Worm (Caenorhabditis elegans): ENCODE measurements around the gene asp-16.
A peak's percentile ranks its signal among the peaks of the same experiment; 100 is the strongest.

The asp-16 gene

ce11 chrV:19063326-19063725 is 20.9 kb upstream of the asp-16 start:
- TF ChIP-seq nhr-120 (GFP tag; IDR thresholded peaks at IDR 0.05): no peak
- TF ChIP-seq lin-54 (GFP tag; optimal IDR thresholded peaks at IDR 0.05): no peak
- no peak for TF ChIP-seq hmg-1.2 (GFP tag; IDR thresholded peaks at IDR 0.05)
- TF ChIP-seq ccch-3 (GFP tag; optimal IDR thresholded peaks at IDR 0.05): no peak
- no peak for TF ChIP-seq B0261.1 (tag; optimal IDR thresholded peaks at IDR 0.05)
- TF ChIP-seq T26A5.8 (tag; optimal IDR thresholded peaks at IDR 0.05): no peak

- TF ChIP-seq Y53G8AR.9 (GFP tag; conservative IDR thresholded peaks at IDR 0.05) (no peak), hmg-20 (GFP tag; IDR thresholded peaks at IDR 0.05) (no peak), T07F8.4 (tag; optimal IDR thresholded peaks at IDR 0.05) (no peak), lag-1 (GFP tag; IDR thresholded peaks at IDR 0.05) (no peak), nhr-90 (tag; optimal IDR thresholded peaks at IDR 0.05) (no peak), nfya-1 (tag; optimal IDR thresholded peaks at IDR 0.05; ENCODE audit: borderline replicate concordance, insufficient read depth) (no peak), Y53F4B.3 (GFP tag; IDR thresholded peaks at IDR 0.05) (no peak), ccch-3 (GFP tag; optimal IDR thresholded peaks at IDR 0.05) (no peak), efl-1 (GFP tag; optimal IDR thresholded peaks at IDR 0.05) (no peak), hlh-12 (tag; optimal IDR thresholded peaks at IDR 0.05) (no peak)
Measured at ce11 chrV:19059873-19060272, 17.5 kb upstream of the asp-16 start, which contains the start of gene twk-46. Gene twk-46 (plus strand): TSS chrV:19060173.

- no peak for TF ChIP-seq let-607 (tag; optimal IDR thresholded peaks at IDR 0.05)
- no peak for TF ChIP-seq efl-1 (GFP tag; optimal IDR thresholded peaks at IDR 0.05)
- TF ChIP-seq ztf-6 (GFP tag; IDR thresholded peaks at IDR 0.05): no peak
- TF ChIP-seq B0261.1 (tag; optimal IDR thresholded peaks at IDR 0.05): peak; percentile 26
- peak; percentile 68 for TF ChIP-seq tbp1 (GFP tag; optimal IDR thresholded peaks at IDR 0.05)
- TF ChIP-seq pbrm-1 (GFP tag; IDR thresholded peaks at IDR 0.05): no peak
- TF ChIP-seq hmg-1.2 (GFP tag; IDR thresholded peaks at IDR 0.05): no peak
- no peak for TF ChIP-seq ceh-79 (tag; optimal IDR thresholded peaks at IDR 0.05)
- no peak for TF ChIP-seq F23B12.7 (tag; optimal IDR thresholded peaks at IDR 0.05; ENCODE audit: insufficient read depth)
- peak; percentile 32 for TF ChIP-seq rpc-1 (optimal IDR thresholded peaks at IDR 0.05)
- peak; percentile 65 for TF ChIP-seq rpc-1 (tag; optimal IDR thresholded peaks at IDR 0.05)
- TF ChIP-seq Y53G8AR.9 (GFP tag; conservative IDR thresholded peaks at IDR 0.05): no peak
- TF ChIP-seq somi-1 (GFP tag; optimal IDR thresholded peaks at IDR 0.05): no peak
- peak; percentile 1 for TF ChIP-seq ztf-18 (tag; optimal IDR thresholded peaks at IDR 0.05)
Measured at ce11 chrV:19058086-19058485, 15.7 kb upstream of the asp-16 start.

ce11 chrV:19057602-19058001 is 15.2 kb upstream of the asp-16 start:
- TF ChIP-seq ztf-6 (GFP tag; IDR thresholded peaks at IDR 0.05): no peak
- no peak for TF ChIP-seq F33H1.4 (GFP tag; IDR thresholded peaks at IDR 0.05)
- no peak for TF ChIP-seq ceh-100 (GFP tag; IDR thresholded peaks at IDR 0.05)
- no peak for TF ChIP-seq Y56A3A.18 (GFP tag; IDR thresholded peaks at IDR 0.05)
- TF ChIP-seq mel-28 (tag; optimal IDR thresholded peaks at IDR 0.05; ENCODE audit: borderline replicate concordance): no peak
- TF ChIP-seq D2030.7 (GFP tag; IDR thresholded peaks at IDR 0.05): no peak
- no peak for TF ChIP-seq ztf-26 (tag; optimal IDR thresholded peaks at IDR 0.05)
- TF ChIP-seq cebp-1 (GFP tag; IDR thresholded peaks at IDR 0.05): no peak
- no peak for TF ChIP-seq cebp-1 (tag; optimal IDR thresholded peaks at IDR 0.05)
- no peak for TF ChIP-seq F57A8.1 (GFP tag; optimal IDR thresholded peaks at IDR 0.05)
- TF ChIP-seq rcor-1 (GFP tag; IDR thresholded peaks at IDR 0.05): no peak
- no peak for TF ChIP-seq rpc-1 (optimal IDR thresholded peaks at IDR 0.05)
- no peak for TF ChIP-seq rpc-1 (tag; optimal IDR thresholded peaks at IDR 0.05)
- TF ChIP-seq nhr-120 (GFP tag; IDR thresholded peaks at IDR 0.05): no peak
- no peak for TF ChIP-seq T26A5.8 (tag; optimal IDR thresholded peaks at IDR 0.05)
- TF ChIP-seq F55B11.4 (tag; optimal IDR thresholded peaks at IDR 0.05; ENCODE audit: borderline replicate concordance, insufficient read depth): no peak
- no peak for TF ChIP-seq gei-17 (GFP tag; optimal IDR thresholded peaks at IDR 0.05)
- no peak for TF ChIP-seq aptf-3 (GFP tag; IDR thresholded peaks at IDR 0.05)
- TF ChIP-seq zim-3 (tag; optimal IDR thresholded peaks at IDR 0.05): no peak
- no peak for TF ChIP-seq ZK185.1 (tag; optimal IDR thresholded peaks at IDR 0.05; ENCODE audit: poor library complexity, severe bottlenecking)
- no peak for TF ChIP-seq zfh-2 (GFP tag; conservative IDR thresholded peaks at IDR 0.05)
- no peak for TF ChIP-seq unc-130 (GFP tag; optimal IDR thresholded peaks at IDR 0.05)
